Fruit fly (Drosophila melanogaster) whole organism, embryonic: Measurements from ENCODE around the gene Ir31a.

Experiments used
- Awh ChIP-seq: fragments of 200-800 bp; sonication (Bioruptor generic); IDR thresholded peaks from 2 replicates; pipeline ENCODE4, ENCODE4 v1.3.6; 2022; ENCODE audit warnings: missing biosample characterization, missing genetic modification characterization
- CG14860 ChIP-seq: fragments of 200-800 bp; sonication (Bioruptor generic); IDR thresholded peaks from 3 replicates; pipeline ENCODE4 v1.3.6; 2022; ENCODE audit warnings: missing biosample characterization, missing genetic modification characterization; ENCODE audit not compliant: partially characterized antibody
- Hmx ChIP-seq: fragments of 200-800 bp; sonication (Bioruptor generic); optimal IDR thresholded peaks from 2 replicates; lab custom pipeline; 2016; ENCODE audit warnings: missing biosample characterization, missing genetic modification characterization
- Hr39 ChIP-seq: fragments of >200 bp; optimal IDR thresholded peaks from 2 replicates; lab custom pipeline; 2017
- Sin3A ChIP-seq: fragments of >200 bp; optimal IDR thresholded peaks from 2 replicates; lab custom pipeline; 2018
- aop ChIP-seq: fragments of 200-800 bp; sonication (Bioruptor generic); IDR thresholded peaks from 2 replicates; pipeline ENCODE4 v1.3.6; 2022; ENCODE audit warnings: missing biosample characterization, missing genetic modification characterization
- br ChIP-seq: fragments of >200 bp; optimal IDR thresholded peaks from 2 replicates; lab custom pipeline; 2017
- ftz-f1 ChIP-seq: fragments of 200-800 bp; sonication (Bioruptor generic); optimal IDR thresholded peaks from 2 replicates; lab custom pipeline; 2016; ENCODE audit warnings: missing biosample characterization, missing genetic modification characterization
- sisA ChIP-seq: fragments of 200-800 bp; sonication (Bioruptor generic); IDR thresholded peaks from 2 replicates; pipeline ENCODE4 v1.3.6; 2022; ENCODE audit warnings: missing biosample characterization, missing genetic modification characterization

dm6 chr2L:10396488-10396824 is 8.9 kb upstream of the Ir31a start, which contains the start of gene Cnot4:
- no peak for TF ChIP-seq sisA (GFP tag; lab: Robert Waterston, UW)
- TF ChIP-seq aop (GFP tag; lab: Robert Waterston, UW), result no peak
- no peak for TF ChIP-seq CG14860 (GFP tag; lab: Robert Waterston, UW)
- TF ChIP-seq ftz-f1, result no peak
- TF ChIP-seq Awh, result no peak
- TF ChIP-seq Sin3A, result no peak
- TF ChIP-seq br (lab: Kevin White, UChicago), result no peak
- no peak for TF ChIP-seq Hr39 (lab: Kevin White, UChicago)
- TF ChIP-seq Hmx (GFP tag; lab: Kevin White, UChicago), result no peak
